Fruit fly (Drosophila melanogaster): ENCODE data around the gene CG11069.

The CG11069 gene

DNA sequence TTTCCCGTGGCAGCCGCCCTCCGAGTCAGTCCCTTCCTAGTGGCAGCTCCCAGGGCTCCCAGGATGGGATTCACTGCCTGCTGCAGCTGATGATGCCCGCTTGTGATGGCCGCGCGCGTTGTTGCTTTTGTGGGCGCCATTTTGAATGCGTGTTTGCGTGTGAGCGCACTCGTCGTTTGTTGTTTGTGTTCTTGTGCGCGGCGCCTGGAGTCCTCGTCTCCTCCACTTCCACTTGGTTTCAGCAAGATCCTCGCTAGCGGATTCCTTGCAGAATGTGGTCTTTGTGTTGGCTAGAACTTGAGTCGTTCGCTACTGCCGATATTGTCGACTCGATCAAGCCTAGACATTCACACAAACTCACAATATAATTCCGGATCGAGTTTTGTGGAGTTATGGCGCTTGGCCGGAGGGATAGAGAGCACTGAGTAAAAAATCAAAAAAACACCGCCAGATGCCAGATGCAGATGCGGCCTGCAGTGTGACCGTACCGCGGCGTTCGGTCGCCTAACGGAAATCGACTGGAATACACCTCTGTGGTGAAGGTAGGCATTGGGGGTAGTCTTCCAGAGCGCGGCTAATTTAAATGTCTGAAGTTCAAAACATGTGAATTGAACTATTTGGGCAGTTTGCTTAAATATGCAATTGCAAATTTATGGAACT, 24.0 kb upstream of the CG11069 start, which contains the start of gene CycB3 (continued):
- peak; percentile 48; the same call in 1 of the 3 replicates for TF ChIP-seq sr (GFP tag; IDR thresholded peaks at IDR 0.05)
- TF ChIP-seq sqz (GFP tag; optimal IDR thresholded peaks at IDR 0.05), result peak; percentile 43
- TF ChIP-seq CG9817 (tag; optimal IDR thresholded peaks at IDR 0.05), result peak; percentile 28
- no peak for TF ChIP-seq CG13296 (GFP tag; optimal IDR thresholded peaks at IDR 0.05)
- no peak for TF ChIP-seq CG6254 (GFP tag; optimal IDR thresholded peaks at IDR 0.05)
- TF ChIP-seq CG4404 (GFP tag; IDR thresholded peaks at IDR 0.05), result no peak
- TF ChIP-seq da (GFP tag; optimal IDR thresholded peaks at IDR 0.05), result peak; percentile 34
- TF ChIP-seq NC2β (GFP tag; optimal IDR thresholded peaks at IDR 0.05), result peak; percentile 51
- TF ChIP-seq Dfd (GFP tag; optimal IDR thresholded peaks at IDR 0.05), result no peak
- TF ChIP-seq prd (optimal IDR thresholded peaks at IDR 0.05), result no peak
- TF ChIP-seq prd (GFP tag; IDR thresholded peaks at IDR 0.05), result 0 out of 3 replicates have a peak, but pooled peaks have one; percentile 13
- TF ChIP-seq MBD-R2 (GFP tag; IDR thresholded peaks at IDR 0.05), result peak; percentile 68
- TF ChIP-seq amos (GFP tag; IDR thresholded peaks at IDR 0.05; ENCODE audit: partially characterized antibody), result peak; percentile 43; the same call in 1 of the 2 replicates
- no peak for TF ChIP-seq gem (tag; optimal IDR thresholded peaks at IDR 0.05)
- peak; percentile 43; the same call in 1 of the 3 replicates for TF ChIP-seq zfh1 (GFP tag; IDR thresholded peaks at IDR 0.05)
- TF ChIP-seq CG8290 (GFP tag; optimal IDR thresholded peaks at IDR 0.05), result no peak
- no peak for TF ChIP-seq CG8290 (tag; optimal IDR thresholded peaks at IDR 0.05)
- peak; percentile 46; the same call in 1 of the 2 replicates for TF ChIP-seq CG17328 (GFP tag; IDR thresholded peaks at IDR 0.05)
- peak; percentile 58 for TF ChIP-seq YL-1 (GFP tag; optimal IDR thresholded peaks at IDR 0.05)
- TF ChIP-seq sob (GFP tag; IDR thresholded peaks at IDR 0.05), result peak; percentile 19; the same call in 1 of the 2 replicates
- no peak for TF ChIP-seq bowl (GFP tag; IDR thresholded peaks at IDR 0.05)
- TF ChIP-seq esg (GFP tag; conservative IDR thresholded peaks at IDR 0.05), result no peak
- peak in 1 of 3 experiments; percentile 28 for TF ChIP-seq Stat92E (GFP tag; optimal IDR thresholded peaks at IDR 0.05)
- no peak for TF ChIP-seq gsb (GFP tag; IDR thresholded peaks at IDR 0.05)
- TF ChIP-seq Fer1 (GFP tag; optimal IDR thresholded peaks at IDR 0.05), result no peak
- TF ChIP-seq CG8359 (GFP tag; optimal IDR thresholded peaks at IDR 0.05; ENCODE audit: borderline replicate concordance), result no peak
- TF ChIP-seq CG30020 (tag; optimal IDR thresholded peaks at IDR 0.05), result peak; percentile 8
- TF ChIP-seq maf-S (GFP tag; optimal IDR thresholded peaks at IDR 0.05), result no peak
- no peak for TF ChIP-seq vnd (GFP tag; IDR thresholded peaks at IDR 0.05; ENCODE audit: partially characterized antibody)
- no peak for TF ChIP-seq CG2875 (GFP tag; optimal IDR thresholded peaks at IDR 0.05)
- no peak for TF ChIP-seq E2f1 (GFP tag; IDR thresholded peaks at IDR 0.05)
- no peak for TF ChIP-seq z (GFP tag; IDR thresholded peaks at IDR 0.05)
- TF ChIP-seq chif (GFP tag; optimal IDR thresholded peaks at IDR 0.05), result peak in 1 of 2 experiments; percentile 25
- peak; percentile 84 for TF ChIP-seq CG14710 (tag; optimal IDR thresholded peaks at IDR 0.05)
- TF ChIP-seq caup (GFP tag; optimal IDR thresholded peaks at IDR 0.05; ENCODE audit: severe bottlenecking), result peak; percentile 49
- TF ChIP-seq hkb (optimal IDR thresholded peaks at IDR 0.05), result no peak
- 0 out of 2 replicates have a peak, but pooled peaks have one; percentile 9 for TF ChIP-seq hkb (GFP tag; IDR thresholded peaks at IDR 0.05)
- TF ChIP-seq Dbx (GFP tag; IDR thresholded peaks at IDR 0.05), result 0 out of 3 replicates have a peak, but pooled peaks have one; percentile 13
- TF ChIP-seq CG7987 (GFP tag; optimal IDR thresholded peaks at IDR 0.05), result peak; percentile 45
- TF ChIP-seq CG8478 (optimal IDR thresholded peaks at IDR 0.05), result no peak
- TF ChIP-seq tin (GFP tag; optimal IDR thresholded peaks at IDR 0.05), result peak; percentile 20
- no peak for TF ChIP-seq h (optimal IDR thresholded peaks at IDR 0.05)
- TF ChIP-seq Nf-YB (GFP tag; optimal IDR thresholded peaks at IDR 0.05), result no peak
- TF ChIP-seq CG31388 (GFP tag; optimal IDR thresholded peaks at IDR 0.05), result no peak
- peak; percentile 41 for TF ChIP-seq CG3281 (GFP tag; optimal IDR thresholded peaks at IDR 0.05)
- TF ChIP-seq fru (optimal IDR thresholded peaks at IDR 0.05), result no peak
- TF ChIP-seq gce (GFP tag; IDR thresholded peaks at IDR 0.05), result peak; percentile 39; the same call in 1 of the 3 replicates
- peak; percentile 34 for TF ChIP-seq bcd (GFP tag; optimal IDR thresholded peaks at IDR 0.05)
- TF ChIP-seq CG14965 (GFP tag; optimal IDR thresholded peaks at IDR 0.05; ENCODE audit: borderline replicate concordance), result no peak
- no peak for TF ChIP-seq Mes4 (GFP tag; optimal IDR thresholded peaks at IDR 0.05)
- no peak for TF ChIP-seq HLH54F (GFP tag; optimal IDR thresholded peaks at IDR 0.05)
